Worm (Caenorhabditis elegans): ENCODE data around the gene C50F7.5.

C50F7.5 gene

DNA sequence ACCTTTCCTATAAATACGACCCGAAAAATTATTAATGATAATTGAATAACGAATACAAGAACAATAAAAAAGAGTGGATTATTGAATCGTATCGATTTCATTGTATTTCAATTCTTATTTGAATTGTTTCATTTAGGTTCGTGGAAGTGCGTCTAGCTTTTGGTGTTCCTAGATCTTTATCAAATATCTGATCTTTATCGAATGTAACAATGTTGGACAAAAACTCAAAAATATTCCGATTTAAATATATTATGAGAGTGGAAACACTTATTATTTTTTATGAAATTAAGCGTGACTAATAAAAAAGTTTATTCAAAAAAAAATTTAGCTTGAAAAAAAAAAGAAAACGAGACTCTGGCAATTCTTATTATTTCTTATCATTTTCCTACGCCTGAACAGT, 5.4 kb downstream of the C50F7.5 start, which contains the start of the genes C50F7.9 and C50F7.3:
Gene C50F7.9 (minus strand): TSS at position 101 of the 400 bp plus-strand sequence.
Gene C50F7.3 (plus strand): TSS at position 370 of the 400 bp plus-strand sequence.
- TF ChIP-seq che-1 (tag; optimal IDR thresholded peaks at IDR 0.05) = no peak

DNA sequence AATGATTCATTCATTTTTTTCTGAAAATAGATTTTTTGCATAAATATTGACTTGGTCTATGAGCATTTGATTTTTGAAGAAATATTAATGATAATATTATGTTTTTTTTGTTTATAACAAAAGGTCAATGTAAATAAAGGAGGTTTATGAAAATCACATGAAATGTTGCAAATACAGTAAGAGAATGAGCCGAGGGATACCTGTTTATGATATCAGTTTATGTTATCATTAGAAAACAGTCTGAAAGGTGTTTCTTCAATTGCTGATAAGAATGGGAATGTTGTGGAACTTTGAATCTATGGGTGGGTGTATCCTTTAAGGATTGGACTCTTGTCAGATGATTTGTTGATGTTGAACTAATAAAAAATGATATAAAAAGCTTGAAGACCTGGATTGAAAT, 7.7 kb downstream of the C50F7.5 start:
- TF ChIP-seq C08G9.2 (tag; optimal IDR thresholded peaks at IDR 0.05) (no peak), ceh-48 (tag; optimal IDR thresholded peaks at IDR 0.05) (no peak), pag-3 (tag; optimal IDR thresholded peaks at IDR 0.05; ENCODE audit: borderline replicate concordance) (no peak), elt-2 (tag; optimal IDR thresholded peaks at IDR 0.05) (peak; percentile 36)

- TF ChIP-seq pat-9 (tag; optimal IDR thresholded peaks at IDR 0.05) (no peak), C38D4.7 (GFP tag; optimal IDR thresholded peaks at IDR 0.05) (no peak), sox-2 (GFP tag; IDR thresholded peaks at IDR 0.05) (no peak), K02D7.2 (tag; optimal IDR thresholded peaks at IDR 0.05) (no peak), ceh-24 (tag; optimal IDR thresholded peaks at IDR 0.05) (no peak), ceh-2 (tag; optimal IDR thresholded peaks at IDR 0.05) (no peak), F13H6.1 (tag; optimal IDR thresholded peaks at IDR 0.05) (no peak), ceh-9 (tag; optimal IDR thresholded peaks at IDR 0.05) (no peak), ama-1 (optimal IDR thresholded peaks at IDR 0.05) (no peak), ceh-34 (tag; optimal IDR thresholded peaks at IDR 0.05) (no peak), unc-55 (GFP tag; optimal IDR thresholded peaks at IDR 0.05) (no peak), ahr-1 (tag; optimal IDR thresholded peaks at IDR 0.05) (no peak), Y22D7AL.16 (tag; optimal IDR thresholded peaks at IDR 0.05) (no peak), hlh-8 (tag; optimal IDR thresholded peaks at IDR 0.05) (no peak), ref-2 (tag; optimal IDR thresholded peaks at IDR 0.05) (no peak), che-1 (tag; optimal IDR thresholded peaks at IDR 0.05) (no peak), nhr-232 (tag; optimal IDR thresholded peaks at IDR 0.05) (no peak)
Observed at ce11 chrIV:7734619-7735018, 8.1 kb downstream of the C50F7.5 start, which contains the start of gene clx-1. Gene clx-1 (plus strand): TSS chrIV:7734648.

DNA sequence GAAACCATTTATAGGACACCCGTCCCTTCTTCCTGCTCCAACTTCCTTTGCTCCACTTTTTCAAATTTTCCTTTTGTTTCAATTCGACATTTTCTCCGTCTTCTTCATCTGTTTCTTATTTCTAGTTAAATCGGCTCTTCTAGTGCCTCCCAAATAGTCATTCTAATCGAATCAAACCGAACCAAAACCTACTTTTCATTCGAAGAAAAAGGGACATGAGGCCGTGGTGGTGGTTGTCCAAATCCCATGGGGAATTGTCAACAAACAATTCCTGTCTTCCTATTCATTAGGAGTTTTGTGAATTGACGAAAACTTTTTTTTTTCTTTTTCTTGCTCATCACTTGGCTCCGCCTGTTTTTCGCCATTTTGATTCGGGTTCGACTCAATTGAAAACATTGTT, 10.1 kb downstream of the C50F7.5 start:
- TF ChIP-seq unc-3 (GFP tag; conservative IDR thresholded peaks at IDR 0.05) (no peak), unc-3 (tag; optimal IDR thresholded peaks at IDR 0.05) (peak; percentile 2), K09A11.1 (tag; optimal IDR thresholded peaks at IDR 0.05; ENCODE audit: insufficient read depth) (no peak)

ce11 chrIV:7743539-7743938, 17.0 kb downstream of the C50F7.5 start, which contains the start of gene npr-35:
Gene npr-35 (plus strand): TSS chrIV:7743839.
- TF ChIP-seq sdc-2 (tag; optimal IDR thresholded peaks at IDR 0.05) = no peak
- no peak for TF ChIP-seq gmeb-2 (tag; optimal IDR thresholded peaks at IDR 0.05)
- no peak for TF ChIP-seq ceh-34 (tag; optimal IDR thresholded peaks at IDR 0.05)
- no peak for TF ChIP-seq ama-1 (optimal IDR thresholded peaks at IDR 0.05)
- TF ChIP-seq hlh-8 (tag; optimal IDR thresholded peaks at IDR 0.05) = no peak
- no peak for TF ChIP-seq K02D7.2 (tag; optimal IDR thresholded peaks at IDR 0.05)
- TF ChIP-seq syd-9 (tag; optimal IDR thresholded peaks at IDR 0.05) = no peak
- no peak for TF ChIP-seq hlh-15 (tag; optimal IDR thresholded peaks at IDR 0.05)
- no peak for TF ChIP-seq tbx-2 (tag; optimal IDR thresholded peaks at IDR 0.05)
- no peak for TF ChIP-seq Y22D7AL.16 (tag; optimal IDR thresholded peaks at IDR 0.05)
- TF ChIP-seq pax-1 (tag; optimal IDR thresholded peaks at IDR 0.05) = no peak

DNA sequence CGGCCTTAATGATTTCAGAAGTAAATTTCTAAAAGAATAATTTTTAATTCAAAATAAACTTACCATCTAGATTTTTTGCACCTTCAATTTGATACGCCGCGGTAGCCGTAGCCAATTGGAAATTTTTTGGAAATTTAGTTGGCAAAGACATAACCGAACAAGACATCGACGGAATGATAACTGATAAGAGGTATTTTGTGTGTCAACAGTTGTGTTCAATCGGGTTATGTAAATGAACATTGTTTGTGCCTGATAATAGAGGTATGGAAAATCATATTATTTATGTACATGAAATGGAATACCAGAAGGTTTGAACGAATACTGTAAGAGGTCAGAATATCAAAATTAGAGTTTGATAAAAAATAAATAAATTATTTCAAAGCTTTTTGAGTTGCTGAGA, 21.3 kb downstream of the C50F7.5 start, which contains the start of gene klo-1:
Gene klo-1 (minus strand): TSS at position 388 of the 400 bp plus-strand sequence.
- no peak for TF ChIP-seq zip-5 (tag; optimal IDR thresholded peaks at IDR 0.05)
- no peak for TF ChIP-seq odd-2 (tag; optimal IDR thresholded peaks at IDR 0.05)
